Worm (Caenorhabditis elegans) whole organism, late embryonic: ENCODE results near the gene twk-23.

Experiments used
- F13H6.1 ChIP-seq: sonication (generic microtip); optimal IDR thresholded peaks from 2 replicates; lab custom pipeline; 2016; ENCODE audit warnings: missing genetic modification characterization, missing compliant biosample characterization
- ceh-30 ChIP-seq: fragments of 150-350 bp; optimal IDR thresholded peaks from 2 replicates; lab custom pipeline; 2014; ENCODE audit warnings: missing biosample characterization, missing genetic modification characterization
- hlh-6 ChIP-seq: sonication (generic microtip); optimal IDR thresholded peaks from 2 replicates; lab custom pipeline; 2016; ENCODE audit warnings: missing genotype, missing genetic modification characterization, missing compliant biosample characterization
- npax-4 ChIP-seq: sonication (generic microtip); optimal IDR thresholded peaks from 2 replicates; lab custom pipeline; 2016; ENCODE audit warnings: missing genetic modification characterization, missing compliant biosample characterization
- pha-4 ChIP-seq: fragments of 150-350 bp; optimal IDR thresholded peaks from 2 replicates; lab custom pipeline; 2018; ENCODE audit warnings: missing biosample characterization, missing genetic modification reagents, missing genetic modification characterization
- sox-4 ChIP-seq: sonication (generic microtip); optimal IDR thresholded peaks from 2 replicates; lab custom pipeline; 2017; ENCODE audit warnings: mild to moderate bottlenecking, missing genetic modification characterization, inconsistent platforms, missing compliant biosample characterization

- TF ChIP-seq F13H6.1: no peak
- no peak for TF ChIP-seq pha-4 (tag; lab: Kevin White, UChicago)
- no peak for TF ChIP-seq sox-4 (tag; lab: Kevin White, UChicago)
- TF ChIP-seq npax-4: no peak
- TF ChIP-seq hlh-6: no peak
- TF ChIP-seq ceh-30 (tag; lab: Kevin White, UChicago): no peak
Observed at ce11 chrX:13770508-13770978, 52.8 kb downstream of the twk-23 start, which contains the start of gene nkb-3.
